Worm (Caenorhabditis elegans) whole organism, L4 larva: Measurements from ENCODE around the gene F52E1.2.
A peak's percentile ranks its signal among the peaks of the same experiment; 100 is the strongest.

ENCODE experiments used
- T26A8.4 ChIP-seq: fragments of 200-800 bp; sonication (Bioruptor generic); IDR thresholded peaks from 2 replicates; pipeline ENCODE4 v1.3.6; 2022; ENCODE audit warnings: missing genetic modification characterization, missing compliant biosample characterization
- Y48G9A.11 ChIP-seq: fragments of 200-800 bp; sonication (Bioruptor generic); IDR thresholded peaks from 2 replicates; pipeline ENCODE4 v1.3.6; 2022; ENCODE audit warnings: missing genetic modification reagents, missing genetic modification characterization, missing compliant biosample characterization
- aha-1 ChIP-seq: fragments of 150-350 bp; peaks from one replicate; lab custom pipeline; 2014; ENCODE audit warnings: missing biosample characterization, missing genetic modification characterization
- attf-4 ChIP-seq: sonication (generic microtip); optimal IDR thresholded peaks from 3 replicates; lab custom pipeline; 2017; ENCODE audit warnings: missing biosample characterization, missing genetic modification characterization
- ceh-20 ChIP-seq: fragments of 200-800 bp; sonication (Bioruptor generic); IDR thresholded peaks from 2 replicates; pipeline ENCODE4 v1.3.6; 2022; ENCODE audit warnings: missing genetic modification reagents, missing genetic modification characterization, missing compliant biosample characterization
- ceh-62 ChIP-seq: sonication (generic microtip); optimal IDR thresholded peaks from 2 replicates; lab custom pipeline; 2017; ENCODE audit warnings: missing biosample characterization, missing genetic modification characterization
- daf-16 ChIP-seq, 3 experiments: sonication (generic microtip); optimal IDR thresholded peaks; 2 replicates each; lab custom pipeline; 2016 to 2017; ENCODE audit warnings: missing genetic modification characterization in 3 of 3, missing genetic modification reagents in 3 of 3, mild to moderate bottlenecking in 2 of 3, missing compliant biosample characterization in 2 of 3, missing biosample characterization in 1 of 3, moderate library complexity in 1 of 3
- dmd-6 ChIP-seq: fragments of 200-800 bp; sonication (Bioruptor generic); IDR thresholded peaks from 2 replicates; pipeline ENCODE4 v1.3.6; 2022; ENCODE audit warnings: missing genetic modification reagents, missing genetic modification characterization, missing compliant biosample characterization
- dve-1 ChIP-seq: sonication (generic microtip); optimal IDR thresholded peaks from 2 replicates; lab custom pipeline; 2017; ENCODE audit warnings: antibody characterized with exemption, mild to moderate bottlenecking, missing genetic modification characterization, missing compliant biosample characterization; ENCODE audit not compliant: insufficient read depth
- egl-43 ChIP-seq: fragments of 200-800 bp; sonication (Bioruptor generic); IDR thresholded peaks from 2 replicates; pipeline ENCODE4 v1.3.6; 2022; ENCODE audit warnings: missing genetic modification reagents, missing genetic modification characterization, missing compliant biosample characterization
- gei-8 ChIP-seq: fragments of 200-800 bp; sonication (Bioruptor generic); optimal IDR thresholded peaks from 2 replicates; lab custom pipeline; 2018; ENCODE audit warnings: mild to moderate bottlenecking, missing genetic modification characterization, missing compliant biosample characterization
- hif-1 ChIP-seq, 2 experiments: sonication (generic microtip); optimal IDR thresholded peaks; 2 replicates each; lab custom pipeline; 2016 to 2017; ENCODE audit warnings: missing compliant biosample characterization in 2 of 2, missing genetic modification characterization in 2 of 2, missing genetic modification reagents in 2 of 2, missing genotype in 2 of 2, mild to moderate bottlenecking in 1 of 2
- hlh-11 ChIP-seq: fragments of 200-800 bp; sonication (Bioruptor generic); optimal IDR thresholded peaks from 2 replicates; lab custom pipeline; 2018; ENCODE audit warnings: mild to moderate bottlenecking, missing genetic modification characterization, missing compliant biosample characterization
- hlh-30 ChIP-seq: sonication (generic microtip); optimal IDR thresholded peaks from 2 replicates; lab custom pipeline; 2017; ENCODE audit warnings: antibody characterized with exemption, mild to moderate bottlenecking, missing genetic modification characterization, missing compliant biosample characterization; ENCODE audit not compliant: insufficient read depth
- hmg-1.1 ChIP-seq: fragments of 200-800 bp; sonication (Bioruptor generic); IDR thresholded peaks from 2 replicates; pipeline ENCODE4 v1.3.6; 2022; ENCODE audit warnings: missing genetic modification reagents, missing genetic modification characterization, missing compliant biosample characterization
- lim-7 ChIP-seq: fragments of 200-800 bp; sonication (Bioruptor generic); IDR thresholded peaks from 2 replicates; pipeline ENCODE4 v1.3.6; 2022; ENCODE audit warnings: missing genetic modification characterization, missing compliant biosample characterization
- lin-1 ChIP-seq: fragments of 200-800 bp; sonication (Bioruptor generic); IDR thresholded peaks from 2 replicates; pipeline ENCODE4 v1.3.6; 2022; ENCODE audit warnings: missing genetic modification reagents, missing genetic modification characterization, missing compliant biosample characterization
- lin-13 ChIP-seq: fragments of 150-350 bp; optimal IDR thresholded peaks from 2 replicates; lab custom pipeline; 2014; ENCODE audit warnings: missing biosample characterization, missing genetic modification reagents, missing genetic modification characterization
- lin-39 ChIP-seq: fragments of 150-350 bp; optimal IDR thresholded peaks from 2 replicates; lab custom pipeline; 2014; ENCODE audit warnings: missing biosample characterization, missing genetic modification reagents, missing genetic modification characterization
- lir-3 ChIP-seq: sonication (generic microtip); optimal IDR thresholded peaks from 2 replicates; lab custom pipeline; 2016; ENCODE audit warnings: mild to moderate bottlenecking, missing genetic modification characterization, missing compliant biosample characterization
- lsy-2 ChIP-seq, 2 experiments: fragments of 150-350 bp in 1 of 2; sonication (generic microtip) in 1 of 2; optimal IDR thresholded peaks; 2 replicates each; lab custom pipeline; 2014 to 2017; ENCODE audit warnings: missing biosample characterization in 2 of 2, missing genetic modification characterization in 2 of 2
- mdl-1 ChIP-seq, 2 experiments: fragments of 150-350 bp in 1 of 2; sonication (generic microtip) in 1 of 2; optimal IDR thresholded peaks; 2 replicates each; lab custom pipeline; 2014 to 2017; ENCODE audit warnings: missing biosample characterization in 2 of 2, missing genetic modification characterization in 2 of 2
- mep-1 ChIP-seq: fragments of 150-350 bp; sonication (generic microtip); optimal IDR thresholded peaks from 3 replicates; lab custom pipeline; 2014; ENCODE audit warnings: missing biosample characterization, missing genetic modification characterization
- mxl-2 ChIP-seq: fragments of 200-800 bp; sonication (Bioruptor generic); conservative IDR thresholded peaks from 2 replicates; pipeline ENCODE4 v1.3.6; 2022; ENCODE audit warnings: missing genetic modification reagents, missing genetic modification characterization, missing compliant biosample characterization
- mxl-3 ChIP-seq: fragments of 200-800 bp; sonication (Bioruptor generic); optimal IDR thresholded peaks from 2 replicates; lab custom pipeline; 2018; ENCODE audit warnings: mild to moderate bottlenecking, missing genetic modification characterization, missing compliant biosample characterization
- nhr-10 ChIP-seq: fragments of 150-350 bp; optimal IDR thresholded peaks from 2 replicates; lab custom pipeline; 2014; ENCODE audit warnings: missing biosample characterization, missing genetic modification characterization
- nhr-28 ChIP-seq: fragments of 150-350 bp; optimal IDR thresholded peaks from 2 replicates; lab custom pipeline; 2014; ENCODE audit warnings: missing biosample characterization, missing genetic modification characterization
- nhr-6 ChIP-seq: fragments of 150-350 bp; optimal IDR thresholded peaks from 2 replicates; lab custom pipeline; 2014; ENCODE audit warnings: missing biosample characterization, missing genetic modification characterization
- nhr-76 ChIP-seq: fragments of 150-350 bp; optimal IDR thresholded peaks from 2 replicates; lab custom pipeline; 2014; ENCODE audit warnings: missing biosample characterization, missing genetic modification characterization
- pha-4 ChIP-seq, 2 experiments: fragments of 150-350 bp in 1 of 2; fragments of 200-800 bp in 1 of 2; sonication (Bioruptor generic) in 1 of 2; IDR thresholded peaks in 1 of 2; optimal IDR thresholded peaks in 1 of 2; 2 replicates each; pipeline versions ENCODE4 v1.3.6 to Lab custom; 2014 to 2022; ENCODE audit warnings: missing genetic modification characterization in 2 of 2, missing genetic modification reagents in 2 of 2, missing biosample characterization in 1 of 2, missing compliant biosample characterization in 1 of 2
- pqm-1 ChIP-seq: sonication (generic microtip); optimal IDR thresholded peaks from 2 replicates; lab custom pipeline; 2017; ENCODE audit warnings: missing biosample characterization, missing genetic modification characterization
- skn-1 ChIP-seq: fragments of 150-350 bp; optimal IDR thresholded peaks from 2 replicates; lab custom pipeline; 2014; ENCODE audit warnings: missing biosample characterization, missing genetic modification characterization
- snpc-4 ChIP-seq: fragments of 150-350 bp; optimal IDR thresholded peaks from 2 replicates; lab custom pipeline; 2014; ENCODE audit warnings: missing biosample characterization, missing genetic modification characterization
- spr-3 ChIP-seq: fragments of 200-800 bp; sonication (Bioruptor generic); optimal IDR thresholded peaks from 2 replicates; lab custom pipeline; 2018; ENCODE audit warnings: mild to moderate bottlenecking, missing genetic modification characterization, missing compliant biosample characterization
- tra-1 ChIP-seq: fragments of 200-800 bp; sonication (Bioruptor generic); IDR thresholded peaks from 2 replicates; pipeline ENCODE4 v1.3.6; 2022; ENCODE audit warnings: missing genetic modification reagents, missing genetic modification characterization, missing compliant biosample characterization
- unc-39 ChIP-seq: sonication (generic microtip); optimal IDR thresholded peaks from 2 replicates; lab custom pipeline; 2017; ENCODE audit warnings: missing biosample characterization, missing genetic modification characterization
- unc-62 ChIP-seq, 3 experiments: fragments of 150-350 bp in 1 of 3; sonication (generic microtip); optimal IDR thresholded peaks in 2 of 3; peaks in 1 of 3; 1 replicate in 1 of 3; 2 replicates in 2 of 3; lab custom pipeline; 2014 to 2017; ENCODE audit warnings: missing biosample characterization in 3 of 3, missing genetic modification characterization in 3 of 3, missing genetic modification reagents in 3 of 3, missing genotype in 1 of 3
- zag-1 ChIP-seq: fragments of 150-350 bp; optimal IDR thresholded peaks from 2 replicates; lab custom pipeline; 2014; ENCODE audit warnings: missing biosample characterization, missing genetic modification characterization
- zfp-2 ChIP-seq: sonication (generic microtip); optimal IDR thresholded peaks from 2 replicates; lab custom pipeline; 2016; ENCODE audit warnings: mild to moderate bottlenecking, missing genetic modification characterization, missing compliant biosample characterization

The F52E1.2 gene

DNA sequence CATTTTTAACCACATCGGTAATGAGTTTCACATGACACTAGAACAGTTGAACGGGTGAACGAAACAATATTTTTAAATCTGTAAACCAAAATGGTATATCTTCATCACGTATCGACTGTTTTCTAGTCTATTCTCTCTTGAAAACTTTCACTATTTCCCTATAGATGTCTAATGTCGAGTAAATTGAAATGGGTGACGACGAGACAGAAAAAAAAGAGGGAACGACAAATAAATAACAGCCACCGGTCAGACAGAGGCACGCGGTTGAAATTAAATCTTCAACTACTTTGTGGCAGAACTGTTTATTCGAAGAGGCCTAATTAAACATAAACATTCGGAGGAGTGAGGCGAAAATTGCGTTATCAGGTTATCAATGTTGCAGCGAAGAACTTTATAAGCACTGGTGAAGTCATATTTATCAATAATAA is 24.0 kb downstream of the F52E1.2 start:
- TF ChIP-seq lin-1 (GFP tag; lab: Robert Waterston, UW), result no peak
- no peak for TF ChIP-seq spr-3 (GFP tag; lab: Kevin White, UChicago)
- TF ChIP-seq mdl-1 (tag; optimal IDR thresholded peaks at IDR 0.05; lab: Kevin White, UChicago), result peak in 1 of 2 experiments; percentile 51
- no peak for TF ChIP-seq daf-16 (GFP tag; optimal IDR thresholded peaks at IDR 0.05; lab: Kevin White, UChicago)
- TF ChIP-seq daf-16 (tag; optimal IDR thresholded peaks at IDR 0.05; lab: Kevin White, UChicago), result peak; percentile 98
- TF ChIP-seq unc-62 (GFP tag; optimal IDR thresholded peaks at IDR 0.05 in 1 of 2; lab: Kevin White, UChicago), result peak in 1 of 2 experiments; percentile 62
- no peak for TF ChIP-seq unc-62 (tag; optimal IDR thresholded peaks at IDR 0.05; lab: Kevin White, UChicago)
- TF ChIP-seq hlh-11 (tag; lab: Kevin White, UChicago), result peak; percentile 74
- TF ChIP-seq dve-1 (tag; lab: Kevin White, UChicago), result peak; percentile 38
- TF ChIP-seq ceh-20 (GFP tag; lab: Robert Waterston, UW), result no peak
- peak; percentile 36 for TF ChIP-seq mep-1 (tag; lab: Kevin White, UChicago)
- TF ChIP-seq hlh-30 (tag; lab: Kevin White, UChicago), result peak; percentile 58
- peak; percentile 18; the same call in 1 of the 2 replicates for TF ChIP-seq dmd-6
- TF ChIP-seq pqm-1, result peak; percentile 55
- no peak for TF ChIP-seq unc-39 (tag; lab: Kevin White, UChicago)
- peak; percentile 47 for TF ChIP-seq nhr-28 (tag; lab: Kevin White, UChicago)
- peak; percentile 1 for TF ChIP-seq mxl-3 (GFP tag; lab: Kevin White, UChicago)
- no peak for TF ChIP-seq zfp-2

DNA sequence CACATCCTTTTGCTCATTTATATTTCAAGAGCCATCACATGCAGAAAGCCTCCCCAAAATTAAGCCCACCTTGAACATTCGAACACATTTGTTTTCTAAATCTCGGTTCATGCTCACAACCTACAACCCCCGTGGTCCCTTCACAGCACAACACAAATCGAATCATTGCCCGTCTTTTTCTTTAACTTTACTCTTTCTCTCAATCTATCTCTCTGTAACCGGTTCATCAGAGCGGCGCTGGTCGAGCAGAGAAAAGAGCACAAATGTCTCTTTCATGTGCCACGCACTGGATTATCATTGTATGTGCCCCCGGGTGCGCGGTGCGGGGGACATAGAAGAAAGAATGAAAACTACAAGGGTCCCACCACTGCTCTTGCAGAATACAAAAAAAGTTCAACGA is 24.9 kb downstream of the F52E1.2 start:
- no peak for TF ChIP-seq lin-1 (GFP tag; lab: Robert Waterston, UW)
- 0 out of 2 replicates have a peak, but pooled peaks have one; percentile 22 for TF ChIP-seq hmg-1.1 (GFP tag; lab: Robert Waterston, UW)
- no peak for TF ChIP-seq hif-1 (tag; optimal IDR thresholded peaks at IDR 0.05; lab: Kevin White, UChicago)
- TF ChIP-seq aha-1 (tag; lab: Kevin White, UChicago), result peak; percentile 49

DNA sequence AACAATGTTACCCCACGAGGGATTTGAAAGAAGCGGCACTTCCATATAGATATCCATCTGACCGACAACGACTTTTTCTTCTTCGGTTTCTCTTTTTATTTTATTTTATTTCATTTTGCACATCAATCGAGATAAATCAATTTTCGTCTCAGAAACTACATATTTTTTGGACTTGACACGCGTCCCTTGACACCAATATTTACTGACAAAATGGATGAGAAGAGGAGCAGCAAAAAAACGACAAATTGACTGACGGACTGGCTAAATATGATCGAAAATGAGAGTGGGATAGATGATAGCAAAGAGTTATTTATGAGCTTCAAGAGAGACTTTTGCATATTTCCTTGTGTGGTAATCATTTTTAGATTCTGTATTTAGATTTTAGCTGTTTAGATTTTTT is 27.0 kb downstream of the F52E1.2 start:
- TF ChIP-seq unc-62 (GFP tag; optimal IDR thresholded peaks at IDR 0.05 in 1 of 2; lab: Kevin White, UChicago) (peak in 1 of 2 experiments; percentile 92), unc-62 (tag; optimal IDR thresholded peaks at IDR 0.05; lab: Kevin White, UChicago) (no peak), mdl-1 (tag; optimal IDR thresholded peaks at IDR 0.05; lab: Kevin White, UChicago) (no peak)

DNA sequence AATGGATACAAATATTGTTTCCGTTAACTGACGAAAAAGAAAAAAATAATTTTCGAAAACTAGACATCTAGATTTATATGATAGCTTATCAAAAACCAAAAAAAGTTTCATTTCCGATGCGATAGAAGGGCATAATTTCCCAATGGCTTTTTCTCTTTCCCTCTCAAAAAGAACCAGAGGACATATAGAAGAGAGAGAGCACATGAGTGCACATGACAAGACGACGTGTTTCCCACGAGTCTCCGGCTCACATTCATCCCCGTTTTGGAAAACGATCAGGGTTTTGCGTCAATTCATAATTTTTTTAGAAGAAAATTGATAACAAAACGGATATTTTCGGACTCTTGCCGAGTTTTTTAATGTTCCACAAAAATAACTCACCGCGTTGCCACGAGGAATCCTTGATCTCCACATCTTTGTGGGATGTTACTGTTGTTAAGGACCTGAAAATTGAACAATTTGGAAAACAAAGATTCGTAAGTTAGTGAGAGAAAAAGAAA is 34.0 kb downstream of the F52E1.2 start, which contains the start of gene lmd-3:
lmd-3 (minus strand) TSS at position 450 of the 500 bp plus-strand sequence.
- TF ChIP-seq zag-1 (tag; lab: Kevin White, UChicago) (no peak), mxl-2 (no peak), hlh-30 (tag; lab: Kevin White, UChicago) (peak; percentile 60), daf-16 (GFP tag; optimal IDR thresholded peaks at IDR 0.05; lab: Kevin White, UChicago) (no peak), daf-16 (tag; optimal IDR thresholded peaks at IDR 0.05; lab: Kevin White, UChicago) (no peak), Y48G9A.11 (GFP tag; lab: Robert Waterston, UW) (no peak), nhr-76 (tag; lab: Kevin White, UChicago) (no peak), aha-1 (tag; lab: Kevin White, UChicago) (peak; percentile 32), attf-4 (tag; lab: Kevin White, UChicago) (no peak)

DNA sequence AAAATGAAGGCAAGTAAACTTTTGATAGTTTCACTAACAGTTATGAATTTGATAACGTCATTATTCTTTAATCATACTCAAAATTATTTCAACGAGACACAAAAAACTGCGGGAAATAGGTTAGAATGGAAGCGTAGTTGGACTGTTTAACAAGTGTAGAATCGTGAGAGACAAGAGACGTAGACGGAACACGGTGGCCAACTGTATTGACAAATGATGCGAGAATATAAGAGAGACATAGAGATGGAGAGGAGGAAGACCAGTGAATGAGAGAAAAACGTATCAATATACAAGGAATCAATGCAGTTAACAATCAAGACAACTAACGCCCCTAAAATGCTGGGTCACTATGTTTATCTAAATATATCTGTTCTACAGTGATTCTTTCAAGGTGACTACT is 35.2 kb downstream of the F52E1.2 start:
- TF ChIP-seq dmd-6 (peak; percentile 59), gei-8 (GFP tag; lab: Kevin White, UChicago) (no peak), ceh-62 (tag; lab: Kevin White, UChicago) (no peak), tra-1 (GFP tag; lab: Robert Waterston, UW) (no peak), lin-39 (tag; lab: Kevin White, UChicago) (no peak), nhr-10 (tag; lab: Kevin White, UChicago) (no peak), lim-7 (no peak), egl-43 (GFP tag; lab: Robert Waterston, UW) (no peak), lin-13 (GFP tag; lab: Kevin White, UChicago) (no peak), spr-3 (GFP tag; lab: Kevin White, UChicago) (no peak), snpc-4 (tag; lab: Kevin White, UChicago) (no peak), pha-4 (GFP tag; IDR thresholded peaks at IDR 0.05; lab: Robert Waterston, UW) (no peak), pha-4 (tag; optimal IDR thresholded peaks at IDR 0.05; lab: Kevin White, UChicago) (peak; percentile 2), mxl-2 (no peak), T26A8.4 (GFP tag; lab: Robert Waterston, UW) (no peak), nhr-28 (tag; lab: Kevin White, UChicago) (peak; percentile 88), lsy-2 (tag; optimal IDR thresholded peaks at IDR 0.05; lab: Kevin White, UChicago) (peak in 1 of 2 experiments; percentile 24), mxl-3 (GFP tag; lab: Kevin White, UChicago) (peak; percentile 10), skn-1 (no peak), dve-1 (tag; lab: Kevin White, UChicago) (peak; percentile 69), nhr-6 (peak; percentile 56), lir-3 (no peak)
